Fruit fly (Drosophila melanogaster) Kc167 (cell line): Measurements from ENCODE around the gene Vha100-1.

Experiments used
- Sin3A ChIP-seq: fragments of >200 bp; optimal IDR thresholded peaks from 2 replicates; lab custom pipeline; 2018; ENCODE audit warnings: missing external identifiers
- h ChIP-seq: fragments of >200 bp; optimal IDR thresholded peaks from 3 replicates; lab custom pipeline; 2018; ENCODE audit warnings: missing external identifiers
- insv ChIP-seq: fragments of >200 bp; optimal IDR thresholded peaks from 3 replicates; lab custom pipeline; 2018; ENCODE audit warnings: missing external identifiers
- psq ChIP-seq: fragments of >200 bp; optimal IDR thresholded peaks from 2 replicates; lab custom pipeline; 2017; ENCODE audit warnings: missing external identifiers
- ttk ChIP-seq: sonication (Bioruptor generic); optimal IDR thresholded peaks from 2 replicates; lab custom pipeline; 2017; ENCODE audit warnings: missing external identifiers

dm6 chr3R:29158721-29159120, 27.7 kb downstream of the Vha100-1 start:
- no peak for TF ChIP-seq ttk (lab: Kevin White, UChicago)
- TF ChIP-seq Sin3A (lab: Kevin White, UChicago) = no peak
- no peak for TF ChIP-seq insv (lab: Kevin White, UChicago)
- TF ChIP-seq h (lab: Kevin White, UChicago) = no peak
- TF ChIP-seq psq = no peak
